Fruit fly (Drosophila melanogaster): ENCODE measurements around the gene Wnt4.

The Wnt4 gene

DNA sequence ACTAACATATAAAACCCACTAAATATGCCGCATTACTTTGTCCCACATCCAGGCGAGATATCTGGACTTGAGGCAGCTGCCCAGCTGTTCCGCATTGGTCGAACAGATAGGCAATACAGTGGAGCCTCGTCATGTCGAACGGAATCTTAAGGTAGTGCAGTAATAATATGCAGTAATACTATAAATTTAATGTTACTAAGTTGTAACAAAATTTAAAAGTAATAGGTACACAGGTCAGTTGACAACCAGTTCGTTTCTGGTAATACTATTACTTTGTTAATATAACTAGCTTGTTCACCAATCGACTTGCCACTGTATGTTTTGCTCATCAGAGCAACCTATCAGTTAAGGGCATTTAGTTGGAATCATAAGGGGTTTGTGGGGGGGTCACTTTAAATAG is 18.0 kb upstream of the Wnt4 start (continued):
- no peak for TF ChIP-seq Hr51 (GFP tag; optimal IDR thresholded peaks at IDR 0.05)
- TF ChIP-seq tio (GFP tag; optimal IDR thresholded peaks at IDR 0.05) = no peak
- no peak for TF ChIP-seq CG11456 (GFP tag; IDR thresholded peaks at IDR 0.05)
- TF ChIP-seq Ada2b (GFP tag; IDR thresholded peaks at IDR 0.05) = no peak
- TF ChIP-seq hkb (optimal IDR thresholded peaks at IDR 0.05) = no peak
- TF ChIP-seq hkb (GFP tag; IDR thresholded peaks at IDR 0.05) = no peak
- no peak for TF ChIP-seq mld (GFP tag; IDR thresholded peaks at IDR 0.05; ENCODE audit: partially characterized antibody)
- TF ChIP-seq Nf-YA (GFP tag; IDR thresholded peaks at IDR 0.05) = no peak
- TF ChIP-seq lilli (GFP tag; optimal IDR thresholded peaks at IDR 0.05) = peak; percentile 43
- no peak for TF ChIP-seq CG34422 (GFP tag; IDR thresholded peaks at IDR 0.05)
- TF ChIP-seq CG10431 (GFP tag; optimal IDR thresholded peaks at IDR 0.05) = no peak
- TF ChIP-seq CG18476 (GFP tag; optimal IDR thresholded peaks at IDR 0.05) = no peak
- no peak for TF ChIP-seq Bteb2 (GFP tag; optimal IDR thresholded peaks at IDR 0.05)
- TF ChIP-seq HmgD (GFP tag; optimal IDR thresholded peaks at IDR 0.05) = no peak
- no peak for TF ChIP-seq Ets97D (GFP tag; optimal IDR thresholded peaks at IDR 0.05)
- no peak for TF ChIP-seq Fer3 (tag; optimal IDR thresholded peaks at IDR 0.05)
- TF ChIP-seq Usf (GFP tag; optimal IDR thresholded peaks at IDR 0.05) = peak; percentile 30
- TF ChIP-seq CG31441 (GFP tag; IDR thresholded peaks at IDR 0.05) = peak; percentile 60
- no peak for TF ChIP-seq Sox102F (GFP tag; optimal IDR thresholded peaks at IDR 0.05)
- no peak for TF ChIP-seq so (GFP tag; IDR thresholded peaks at IDR 0.05)
- no peak for TF ChIP-seq pho (GFP tag; optimal IDR thresholded peaks at IDR 0.05)
- TF ChIP-seq Dek (tag; optimal IDR thresholded peaks at IDR 0.05) = no peak
- no peak for TF ChIP-seq CG6272 (GFP tag; IDR thresholded peaks at IDR 0.05)
- TF ChIP-seq Scr (GFP tag; IDR thresholded peaks at IDR 0.05; ENCODE audit: partially characterized antibody) = no peak
- TF ChIP-seq CG16815 (GFP tag; optimal IDR thresholded peaks at IDR 0.05) = peak; percentile 34
- TF ChIP-seq CG4617 (GFP tag; optimal IDR thresholded peaks at IDR 0.05; ENCODE audit: borderline replicate concordance) = no peak
- no peak for TF ChIP-seq CG5245 (GFP tag; optimal IDR thresholded peaks at IDR 0.05)
- peak in 1 of 2 experiments; percentile 29 for TF ChIP-seq dpn (GFP tag; optimal IDR thresholded peaks at IDR 0.05)
- peak; percentile 17 for TF ChIP-seq CG7556 (GFP tag; optimal IDR thresholded peaks at IDR 0.05)
- TF ChIP-seq lov (optimal IDR thresholded peaks at IDR 0.05) = no peak
- TF ChIP-seq lov (GFP tag; IDR thresholded peaks at IDR 0.05) = no peak
- TF ChIP-seq ap (GFP tag; IDR thresholded peaks at IDR 0.05) = no peak
- no peak for TF ChIP-seq HLH4C (GFP tag; IDR thresholded peaks at IDR 0.05; ENCODE audit: partially characterized antibody)
- TF ChIP-seq Ets65A (GFP tag) = peak; percentile 0
- no peak for TF ChIP-seq fu2 (GFP tag; optimal IDR thresholded peaks at IDR 0.05)
- peak; percentile 30 for TF ChIP-seq fd102C (GFP tag; optimal IDR thresholded peaks at IDR 0.05)
- TF ChIP-seq ara (GFP tag; IDR thresholded peaks at IDR 0.05) = peak; percentile 32; the same call in 1 of the 2 replicates
- TF ChIP-seq Chrac-16 (GFP tag; optimal IDR thresholded peaks at IDR 0.05) = peak; percentile 25
- no peak for TF ChIP-seq CG2199 (GFP tag; IDR thresholded peaks at IDR 0.05)
- peak; percentile 27 for TF ChIP-seq Oli (tag; optimal IDR thresholded peaks at IDR 0.05)
- TF ChIP-seq cwo (GFP tag; optimal IDR thresholded peaks at IDR 0.05) = no peak
- no peak for TF ChIP-seq lab (GFP tag; optimal IDR thresholded peaks at IDR 0.05)
- TF ChIP-seq Bdp1 (GFP tag; optimal IDR thresholded peaks at IDR 0.05) = no peak
- TF ChIP-seq CG17829 (tag; optimal IDR thresholded peaks at IDR 0.05) = peak; percentile 70
- no peak for TF ChIP-seq CG6791 (GFP tag; IDR thresholded peaks at IDR 0.05; ENCODE audit: partially characterized antibody)
- TF ChIP-seq CG8359 (GFP tag; optimal IDR thresholded peaks at IDR 0.05; ENCODE audit: borderline replicate concordance) = peak; percentile 24
- peak; percentile 45 for TF ChIP-seq CG10267 (tag; optimal IDR thresholded peaks at IDR 0.05)
- TF ChIP-seq Bgb (GFP tag; IDR thresholded peaks at IDR 0.05; ENCODE audit: partially characterized antibody) = no peak
- no peak for TF ChIP-seq Fer2 (tag; optimal IDR thresholded peaks at IDR 0.05)
- TF ChIP-seq Med (GFP tag) = peak; percentile 29
- peak; percentile 49 for TF ChIP-seq Sox100B (GFP tag; optimal IDR thresholded peaks at IDR 0.05)

Measured in whole organism, embryonic.